Worm (Caenorhabditis elegans) whole organism, dauer: ENCODE results near the gene R09H10.5.
"Not testable (repeated sequence)": the region's sequence is repeated elsewhere in the genome, so short reads cannot be mapped to it uniquely, and the experiment has no call there.

ENCODE experiments used
- unc-62 ChIP-seq: sonication (generic microtip); optimal IDR thresholded peaks from 2 replicates; lab custom pipeline; 2017; ENCODE audit warnings: missing biosample characterization, missing genetic modification reagents, missing genetic modification characterization

Gene R09H10.5

ce11 chrIV:10628724-10629123, at the start of gene R09H10.5:
R09H10.5 (minus strand) TSS chrIV:10628829.
- TF ChIP-seq unc-62 (GFP tag; lab: Kevin White, UChicago): no peak

- TF ChIP-seq unc-62 (GFP tag; lab: Kevin White, UChicago): no peak
Measured at ce11 chrIV:10668561-10668960, 39.9 kb upstream of the R09H10.5 start.

DNA sequence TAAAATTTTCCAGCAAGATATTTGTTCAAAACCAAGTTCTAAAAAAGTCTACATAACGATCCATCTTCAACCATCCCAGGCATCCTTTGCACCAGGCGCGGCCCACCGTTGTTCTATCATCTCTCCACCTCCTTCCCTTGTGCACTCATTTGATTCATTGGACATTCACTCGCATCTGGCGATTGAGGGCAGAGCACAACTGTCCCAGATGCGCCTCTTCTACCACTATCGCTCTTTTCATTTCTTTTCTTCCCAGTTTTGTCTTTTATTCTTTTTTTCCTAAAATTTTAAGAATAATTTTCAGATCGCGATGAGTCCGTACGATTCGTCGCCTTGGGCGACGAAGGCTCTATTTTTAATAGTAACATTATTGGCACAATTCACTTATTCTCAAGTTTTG, 37.9 kb upstream of the R09H10.5 start, which contains the start of gene epi-1:
epi-1 (plus strand) TSS at position 301 of the 400 bp plus-strand sequence.
- no peak for TF ChIP-seq unc-62 (GFP tag; lab: Kevin White, UChicago)

DNA sequence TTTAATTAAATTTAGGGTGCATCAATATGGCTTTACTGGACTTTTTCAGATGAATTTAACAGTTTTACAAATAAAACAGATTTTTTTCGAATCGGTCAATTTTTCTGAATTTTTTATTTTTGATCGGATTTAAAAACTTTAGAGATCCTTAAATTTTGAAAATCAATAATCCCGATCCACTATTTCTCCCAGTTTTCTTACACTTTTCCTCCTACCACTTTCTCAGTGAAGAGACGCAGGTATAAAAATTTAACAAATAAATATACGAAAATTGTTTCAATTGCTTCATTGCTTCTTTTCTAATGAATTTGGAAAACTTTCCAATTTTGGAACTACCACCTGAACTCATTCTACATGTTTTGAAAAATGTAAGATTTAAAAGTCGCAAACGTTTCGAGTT, 35.5 kb upstream of the R09H10.5 start, which contains the start of gene K08C7.7:
K08C7.7 (plus strand) TSS at position 301 of the 400 bp plus-strand sequence.
- TF ChIP-seq unc-62 (GFP tag; lab: Kevin White, UChicago): no peak

DNA sequence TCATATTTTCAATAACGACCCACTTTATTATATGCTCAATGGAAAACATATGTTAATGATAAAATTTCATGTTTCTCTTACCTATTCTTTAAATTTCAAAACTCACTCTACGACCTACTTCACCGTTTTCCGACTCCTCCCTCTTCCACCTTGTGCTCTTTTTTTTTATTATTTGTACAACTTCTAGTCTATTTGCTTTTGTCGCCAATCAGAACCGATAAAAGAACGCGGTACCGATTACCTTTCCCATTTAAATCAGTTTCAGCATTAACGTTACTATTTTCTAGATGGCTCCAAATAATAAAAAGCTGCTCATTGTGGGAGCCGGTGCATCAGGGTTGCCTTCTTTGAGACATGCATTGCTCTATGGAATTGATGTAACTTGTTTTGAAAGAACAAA, 33.1 kb upstream of the R09H10.5 start, which contains the start of gene fmo-1:
fmo-1 (plus strand) TSS at position 98 of the 400 bp plus-strand sequence.
- TF ChIP-seq unc-62 (GFP tag; lab: Kevin White, UChicago): no peak

DNA sequence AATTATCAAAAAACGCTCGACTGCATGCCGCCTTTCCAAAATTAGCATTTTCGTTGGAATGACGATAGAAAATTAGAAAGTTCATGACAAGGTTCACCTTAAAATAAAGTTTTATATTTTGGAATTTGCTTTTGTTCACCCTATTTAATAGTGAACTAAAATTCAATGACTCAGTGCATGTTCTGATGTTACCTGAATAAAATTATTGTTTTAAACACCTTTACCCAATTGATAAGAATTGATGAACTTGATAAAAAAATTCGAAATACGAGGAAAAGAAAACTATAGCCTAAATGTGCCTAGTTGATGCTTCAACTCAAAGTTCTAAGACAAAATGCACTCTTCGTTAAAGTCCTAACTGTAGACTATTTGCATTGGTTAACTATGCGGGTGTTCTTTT, 32.4 kb upstream of the R09H10.5 start:
- TF ChIP-seq unc-62 (GFP tag; lab: Kevin White, UChicago): no peak

DNA sequence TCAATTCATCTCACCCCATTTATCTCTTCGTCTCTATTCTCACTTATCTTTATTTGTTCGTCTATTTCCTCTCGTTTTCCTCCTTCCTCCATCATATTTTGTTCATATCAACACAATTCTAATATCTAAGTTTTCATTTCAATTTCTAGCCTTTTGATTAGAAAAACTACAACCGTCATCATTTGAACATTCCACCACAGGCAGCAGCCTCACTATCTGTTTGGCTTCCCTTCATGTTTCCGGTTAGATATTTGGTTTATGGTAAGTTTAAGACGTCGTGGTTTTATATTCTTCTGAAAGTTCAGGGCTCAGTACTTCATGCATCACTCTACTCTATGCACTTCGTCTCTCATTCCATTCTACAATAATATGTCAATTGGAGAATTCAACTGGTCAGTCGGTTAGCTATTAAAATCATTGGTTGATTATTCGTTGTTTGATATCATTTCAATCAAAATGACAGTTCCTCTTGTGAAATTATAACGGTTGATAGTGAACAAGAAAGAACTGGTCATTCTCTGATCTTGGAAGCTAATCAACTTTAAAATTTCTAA, 28.2 kb upstream of the R09H10.5 start, which contains the start of gene K08C7.1:
K08C7.1 (plus strand) TSS at position 43 of the 554 bp plus-strand sequence.
- TF ChIP-seq unc-62 (GFP tag; lab: Kevin White, UChicago): no peak

- TF ChIP-seq unc-62 (GFP tag; lab: Kevin White, UChicago): not testable (repeated sequence)
Measured at ce11 chrIV:10654047-10654446, 25.4 kb upstream of the R09H10.5 start, which contains the start of gene glb-19. glb-19 (minus strand) TSS chrIV:10654147.

DNA sequence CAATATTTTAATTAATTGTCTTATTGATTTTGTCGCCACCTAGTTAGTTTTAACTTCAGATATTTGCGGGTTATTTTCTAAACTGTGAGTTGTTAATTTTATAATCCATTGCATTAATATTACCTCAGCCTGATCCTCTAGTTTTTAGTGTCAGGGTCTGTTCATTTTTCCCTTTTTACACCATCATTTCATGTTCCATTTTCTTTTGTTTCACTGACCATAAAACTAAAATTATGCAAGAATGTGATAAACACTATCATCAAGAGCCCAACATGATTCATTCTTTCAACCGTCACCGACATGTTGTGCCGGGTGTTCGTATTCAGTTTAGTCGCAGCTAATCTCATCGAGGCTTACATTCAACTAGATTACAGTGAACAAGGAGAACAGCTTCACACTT, 10.3 kb upstream of the R09H10.5 start, which contains the start of gene F56C4.2:
F56C4.2 (plus strand) TSS at position 301 of the 400 bp plus-strand sequence.
- TF ChIP-seq unc-62 (GFP tag; lab: Kevin White, UChicago): no peak

- TF ChIP-seq unc-62 (GFP tag; lab: Kevin White, UChicago): no peak
Measured at ce11 chrIV:10636649-10637048, 8.0 kb upstream of the R09H10.5 start, which contains the start of gene F56C4.1. F56C4.1 (plus strand) TSS chrIV:10636949.

ce11 chrIV:10630953-10631554, 2.4 kb upstream of the R09H10.5 start, which contains the start of gene F56C4.4:
F56C4.4 (minus strand) TSS chrIV:10631267.
- no peak for TF ChIP-seq unc-62 (GFP tag; lab: Kevin White, UChicago)

- no peak for TF ChIP-seq unc-62 (GFP tag; lab: Kevin White, UChicago)
Measured at ce11 chrIV:10620811-10621210, 7.8 kb downstream of the R09H10.5 start, which contains the start of gene R09H10.7. R09H10.7 (plus strand) TSS chrIV:10621111.

ce11 chrIV:10617099-10617498, 11.5 kb downstream of the R09H10.5 start:
- no peak for TF ChIP-seq unc-62 (GFP tag; lab: Kevin White, UChicago)

DNA sequence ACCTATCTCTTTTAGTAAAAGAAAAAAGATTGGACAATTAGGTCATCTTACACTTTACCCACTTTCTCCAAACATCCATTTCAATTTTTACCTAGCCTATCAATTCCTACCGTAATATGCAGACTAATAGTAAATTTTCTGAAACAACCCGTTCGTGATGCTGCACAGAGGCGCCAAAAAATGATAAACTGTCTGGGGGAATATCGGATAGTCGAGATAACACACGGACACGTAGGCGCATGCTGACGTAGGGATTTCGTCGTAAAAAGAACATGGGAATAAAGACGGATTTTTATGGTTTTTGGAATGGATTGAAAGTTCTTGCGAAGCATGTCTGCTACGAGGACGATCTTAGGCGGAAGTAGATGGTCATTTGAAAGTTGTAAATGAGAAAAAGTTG, 12.3 kb downstream of the R09H10.5 start:
- TF ChIP-seq unc-62 (GFP tag; lab: Kevin White, UChicago): no peak

- no peak for TF ChIP-seq unc-62 (GFP tag; lab: Kevin White, UChicago)
Measured at ce11 chrIV:10614918-10615477, 13.6 kb downstream of the R09H10.5 start, which contains the start of gene ptr-14. ptr-14 (plus strand) TSS chrIV:10615427.

DNA sequence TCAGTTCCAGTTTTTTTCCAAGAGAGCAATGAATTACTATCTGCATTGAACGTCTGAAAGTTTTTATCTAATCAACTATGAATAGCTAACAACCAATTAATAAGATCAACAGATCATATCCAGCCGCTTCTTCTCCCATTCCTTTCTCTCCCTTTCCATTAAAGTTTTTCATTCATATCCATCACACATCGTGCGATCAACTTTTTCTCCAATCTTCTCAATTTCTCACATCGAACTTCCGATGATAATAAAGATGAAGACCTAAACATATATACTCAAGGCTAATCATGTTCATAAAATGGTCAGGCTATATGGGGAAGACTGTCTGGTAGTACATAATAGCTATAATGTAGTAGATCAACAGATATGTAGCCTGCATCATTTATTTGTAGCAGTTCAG, 16.3 kb downstream of the R09H10.5 start:
- no peak for TF ChIP-seq unc-62 (GFP tag; lab: Kevin White, UChicago)
